Fruit fly (Drosophila melanogaster): ENCODE measurements around the gene Diap1.

Diap1 gene

dm6 chr3L:16045083-16045830 is 5.6 kb downstream of the Diap1 start (continued):
- TF ChIP-seq Camta (GFP tag; optimal IDR thresholded peaks at IDR 0.05) (no peak), CG14014 (GFP tag; IDR thresholded peaks at IDR 0.05) (peak; percentile 65), ind (GFP tag; optimal IDR thresholded peaks at IDR 0.05) (no peak), Myb (GFP tag; optimal IDR thresholded peaks at IDR 0.05) (no peak), Ets65A (GFP tag) (peak; percentile 76), fd102C (GFP tag; optimal IDR thresholded peaks at IDR 0.05) (no peak), bigmax (GFP tag; optimal IDR thresholded peaks at IDR 0.05) (no peak), CG1792 (GFP tag; optimal IDR thresholded peaks at IDR 0.05) (no peak), nmo (GFP tag; optimal IDR thresholded peaks at IDR 0.05) (peak; percentile 69), gem (tag; optimal IDR thresholded peaks at IDR 0.05) (peak; percentile 84), Bgb (GFP tag; IDR thresholded peaks at IDR 0.05; ENCODE audit: partially characterized antibody) (no peak), pzg (GFP tag; optimal IDR thresholded peaks at IDR 0.05) (no peak), sna (GFP tag; IDR thresholded peaks at IDR 0.05; ENCODE audit: partially characterized antibody) (no peak), D19B (GFP tag; optimal IDR thresholded peaks at IDR 0.05) (no peak), tgo (GFP tag; IDR thresholded peaks at IDR 0.05) (peak; percentile 36; the same call in 2 of the 3 replicates), CG4730 (GFP tag; IDR thresholded peaks at IDR 0.05) (no peak), fd96Cb (tag; optimal IDR thresholded peaks at IDR 0.05) (peak; percentile 51), CHES-1-like (GFP tag; optimal IDR thresholded peaks at IDR 0.05) (no peak), CG2129 (GFP tag; IDR thresholded peaks at IDR 0.05; ENCODE audit: partially characterized antibody) (no peak), Elba2 (GFP tag; optimal IDR thresholded peaks at IDR 0.05) (no peak), CG2199 (GFP tag; IDR thresholded peaks at IDR 0.05) (peak; percentile 67; the same call in 1 of the 3 replicates), E2f2 (GFP tag; IDR thresholded peaks at IDR 0.05) (no peak), CG33557 (GFP tag; optimal IDR thresholded peaks at IDR 0.05) (no peak), CG13775 (GFP tag; optimal IDR thresholded peaks at IDR 0.05) (no peak), cwo (GFP tag; optimal IDR thresholded peaks at IDR 0.05) (no peak), CG8478 (optimal IDR thresholded peaks at IDR 0.05) (no peak), cas (GFP tag; IDR thresholded peaks at IDR 0.05) (no peak), CG3281 (GFP tag; optimal IDR thresholded peaks at IDR 0.05) (peak; percentile 27), otp (GFP tag; IDR thresholded peaks at IDR 0.05) (no peak), HLH3B (GFP tag; IDR thresholded peaks at IDR 0.05) (peak; percentile 42; the same call in 1 of the 2 replicates), zfh2 (GFP tag; optimal IDR thresholded peaks at IDR 0.05) (no peak), CG31388 (GFP tag; optimal IDR thresholded peaks at IDR 0.05) (peak; percentile 1), hth (optimal IDR thresholded peaks at IDR 0.05) (no peak), so (GFP tag; IDR thresholded peaks at IDR 0.05) (no peak; the same call in 2 of the 3 replicates), sob (GFP tag; IDR thresholded peaks at IDR 0.05) (peak; percentile 40), CG18599 (GFP tag; optimal IDR thresholded peaks at IDR 0.05) (peak; percentile 24), dan (GFP tag; IDR thresholded peaks at IDR 0.05) (no peak), CG18476 (GFP tag; optimal IDR thresholded peaks at IDR 0.05) (no peak), pros (GFP tag; optimal IDR thresholded peaks at IDR 0.05) (peak; percentile 90), CG7357 (GFP tag; IDR thresholded peaks at IDR 0.05) (no peak), stc (GFP tag; IDR thresholded peaks at IDR 0.05) (peak; percentile 72), bcd (GFP tag; optimal IDR thresholded peaks at IDR 0.05) (no peak), Trl (optimal IDR thresholded peaks at IDR 0.05) (no peak), Trl (GFP tag; optimal IDR thresholded peaks at IDR 0.05) (no peak), sc (optimal IDR thresholded peaks at IDR 0.05) (no peak), sc (GFP tag; optimal IDR thresholded peaks at IDR 0.05) (no peak), ab (GFP tag; optimal IDR thresholded peaks at IDR 0.05) (no peak), CG3065 (GFP tag; optimal IDR thresholded peaks at IDR 0.05) (no peak), ac (GFP tag; optimal IDR thresholded peaks at IDR 0.05) (no peak), crc (GFP tag; optimal IDR thresholded peaks at IDR 0.05) (no peak), run (tag; optimal IDR thresholded peaks at IDR 0.05) (peak; percentile 68), CG11247 (GFP tag; IDR thresholded peaks at IDR 0.05) (no peak)
